Worm (Caenorhabditis elegans) whole organism, young adult: ENCODE measurements around the gene F14F7.5.

ENCODE experiments used
- B0261.1 ChIP-seq: sonication (generic microtip); optimal IDR thresholded peaks from 2 replicates; lab custom pipeline; 2016; ENCODE audit warnings: mild to moderate bottlenecking, missing genetic modification characterization, moderate library complexity, missing compliant biosample characterization
- F10E7.11 ChIP-seq: sonication (generic microtip); optimal IDR thresholded peaks from 2 replicates; lab custom pipeline; 2017; ENCODE audit warnings: mild to moderate bottlenecking, missing genetic modification characterization, moderate library complexity, missing compliant biosample characterization
- F33H1.4 ChIP-seq: fragments of 200-800 bp; sonication (Bioruptor generic); IDR thresholded peaks from 2 replicates; pipeline ENCODE4 v1.3.6; 2022; ENCODE audit warnings: missing genetic modification reagents, missing genetic modification characterization, missing compliant biosample characterization
- F37B4.10 ChIP-seq: fragments of 200-800 bp; sonication (Bioruptor generic); IDR thresholded peaks from 2 replicates; pipeline ENCODE4 v1.3.6; 2022; ENCODE audit warnings: missing genetic modification characterization, missing compliant biosample characterization
- F49E8.2 ChIP-seq: sonication (generic microtip); optimal IDR thresholded peaks from 3 replicates; lab custom pipeline; 2017; ENCODE audit warnings: missing genetic modification characterization, mild to moderate bottlenecking, missing compliant biosample characterization, antibody characterized with exemption, moderate library complexity; ENCODE audit not compliant: insufficient read depth
- F55B11.4 ChIP-seq: sonication (generic microtip); optimal IDR thresholded peaks from 2 replicates; lab custom pipeline; 2016; ENCODE audit warnings: missing compliant biosample characterization, missing genetic modification characterization, borderline replicate concordance; ENCODE audit not compliant: insufficient read depth
- F57C9.4 ChIP-seq: sonication (generic microtip); optimal IDR thresholded peaks from 2 replicates; lab custom pipeline; 2017; ENCODE audit warnings: mild to moderate bottlenecking, missing genetic modification characterization, missing compliant biosample characterization
- K11D2.4 ChIP-seq: fragments of 200-800 bp; sonication (Bioruptor generic); IDR thresholded peaks from 2 replicates; pipeline ENCODE4 v1.3.6; 2022; ENCODE audit warnings: missing genetic modification reagents, missing genetic modification characterization, missing compliant biosample characterization
- Y53F4B.3 ChIP-seq: fragments of 200-800 bp; sonication (Bioruptor generic); IDR thresholded peaks from 2 replicates; pipeline ENCODE4 v1.3.6; 2022; ENCODE audit warnings: missing genetic modification reagents, missing genetic modification characterization, missing compliant biosample characterization
- Y56A3A.18 ChIP-seq: fragments of 200-800 bp; sonication (Bioruptor generic); IDR thresholded peaks from 2 replicates; pipeline ENCODE4 v1.3.6; 2022; ENCODE audit warnings: missing genetic modification reagents, missing genetic modification characterization, missing compliant biosample characterization
- Y67H2A.10 ChIP-seq: fragments of 200-800 bp; sonication (Bioruptor generic); conservative IDR thresholded peaks from 2 replicates; pipeline ENCODE4 v1.3.6; 2022; ENCODE audit warnings: missing genetic modification reagents, missing genetic modification characterization, missing compliant biosample characterization
- Y95B8A.8 ChIP-seq: fragments of 200-800 bp; sonication (Bioruptor generic); IDR thresholded peaks from 2 replicates; pipeline ENCODE4 v1.3.6; 2022; ENCODE audit warnings: missing genetic modification reagents, missing genetic modification characterization, missing compliant biosample characterization
- akir-1 ChIP-seq: fragments of 200-800 bp; sonication (Bioruptor generic); optimal IDR thresholded peaks from 2 replicates; lab custom pipeline; 2018; ENCODE audit warnings: mild to moderate bottlenecking, missing genetic modification characterization, moderate library complexity, missing compliant biosample characterization
- ama-1 ChIP-seq, 3 experiments: fragments of 150-350 bp in 1 of 3; sonication (generic microtip) in 2 of 3; optimal IDR thresholded peaks; 2 replicates each; lab custom pipeline; 2014 to 2018; ENCODE audit warnings: missing biosample characterization in 2 of 3, missing genetic modification characterization in 2 of 3, missing genetic modification reagents in 2 of 3
- aptf-2 ChIP-seq: fragments of 200-800 bp; sonication (Bioruptor generic); conservative IDR thresholded peaks from 2 replicates; pipeline ENCODE4 v1.3.6; 2022; ENCODE audit warnings: missing genetic modification reagents, missing genetic modification characterization, missing compliant biosample characterization
- athp-1 ChIP-seq: sonication (generic microtip); optimal IDR thresholded peaks from 2 replicates; lab custom pipeline; 2017; ENCODE audit warnings: mild to moderate bottlenecking, missing genetic modification characterization, missing compliant biosample characterization
- attf-6 ChIP-seq: fragments of 200-800 bp; sonication (Bioruptor generic); IDR thresholded peaks from 2 replicates; pipeline ENCODE4 v1.3.6; 2022; ENCODE audit warnings: missing genetic modification reagents, missing genetic modification characterization, missing compliant biosample characterization
- cebp-2 ChIP-seq: fragments of 200-800 bp; sonication (Bioruptor generic); IDR thresholded peaks from 2 replicates; pipeline ENCODE4 v1.3.6; 2022; ENCODE audit warnings: missing genetic modification characterization, missing compliant biosample characterization
- ceh-40 ChIP-seq: fragments of 200-800 bp; sonication (Bioruptor generic); IDR thresholded peaks from 2 replicates; pipeline ENCODE4 v1.3.6; 2022; ENCODE audit warnings: missing genetic modification characterization, missing compliant biosample characterization
- chd-7 ChIP-seq: sonication (generic microtip); optimal IDR thresholded peaks from 2 replicates; lab custom pipeline; 2016; ENCODE audit warnings: mild to moderate bottlenecking, missing genetic modification characterization, moderate library complexity, missing compliant biosample characterization
- dox-1 ChIP-seq: fragments of 200-800 bp; sonication (Bioruptor generic); IDR thresholded peaks from 2 replicates; pipeline ENCODE4 v1.3.6; 2022; ENCODE audit warnings: missing genetic modification reagents, missing genetic modification characterization, missing compliant biosample characterization
- efl-1 ChIP-seq: fragments of 150-350 bp; optimal IDR thresholded peaks from 2 replicates; lab custom pipeline; 2014; ENCODE audit warnings: missing biosample characterization, missing genetic modification reagents, missing genetic modification characterization
- egrh-3 ChIP-seq: fragments of 200-800 bp; sonication (Bioruptor generic); IDR thresholded peaks from 2 replicates; pipeline ENCODE4 v1.3.6; 2022; ENCODE audit warnings: missing genetic modification reagents, missing genetic modification characterization, missing compliant biosample characterization
- ekl-4 ChIP-seq: fragments of 200-800 bp; sonication (Bioruptor generic); IDR thresholded peaks from 2 replicates; pipeline ENCODE4 v1.3.6; 2022; ENCODE audit warnings: missing genetic modification reagents, missing genetic modification characterization, missing compliant biosample characterization
- gei-17 ChIP-seq: fragments of 200-800 bp; sonication (Bioruptor generic); optimal IDR thresholded peaks from 2 replicates; lab custom pipeline; 2018; ENCODE audit warnings: mild to moderate bottlenecking, missing genetic modification characterization, missing compliant biosample characterization
- hlh-26 ChIP-seq: fragments of 200-800 bp; sonication (Bioruptor generic); conservative IDR thresholded peaks from 2 replicates; pipeline ENCODE4 v1.3.6; 2022; ENCODE audit warnings: missing genetic modification reagents, missing genetic modification characterization, missing compliant biosample characterization
- hmg-1.2 ChIP-seq: fragments of 200-800 bp; sonication (Bioruptor generic); IDR thresholded peaks from 2 replicates; pipeline ENCODE4 v1.3.6; 2022; ENCODE audit warnings: missing genetic modification reagents, missing genetic modification characterization, missing compliant biosample characterization
- hmg-20 ChIP-seq: fragments of 200-800 bp; sonication (Bioruptor generic); IDR thresholded peaks from 2 replicates; pipeline ENCODE4 v1.3.6; 2022; ENCODE audit warnings: missing genetic modification reagents, missing genetic modification characterization, missing compliant biosample characterization
- lag-1 ChIP-seq: fragments of 200-800 bp; sonication (Bioruptor generic); IDR thresholded peaks from 2 replicates; pipeline ENCODE4 v1.3.6; 2022; ENCODE audit warnings: missing genetic modification reagents, missing genetic modification characterization, missing compliant biosample characterization
- let-526 ChIP-seq: fragments of 200-800 bp; sonication (Bioruptor generic); IDR thresholded peaks from 2 replicates; pipeline ENCODE4 v1.3.6; 2022; ENCODE audit warnings: missing genetic modification reagents, missing genetic modification characterization, missing compliant biosample characterization
- lin-54 ChIP-seq: fragments of 200-800 bp; sonication (Bioruptor generic); optimal IDR thresholded peaks from 2 replicates; lab custom pipeline; 2018; ENCODE audit warnings: mild to moderate bottlenecking, missing genetic modification characterization, missing compliant biosample characterization
- madf-6 ChIP-seq: fragments of 200-800 bp; sonication (Bioruptor generic); IDR thresholded peaks from 2 replicates; pipeline ENCODE4 v1.3.6; 2022; ENCODE audit warnings: missing genetic modification reagents, missing genetic modification characterization, missing compliant biosample characterization
- madf-8 ChIP-seq: fragments of 200-800 bp; sonication (Bioruptor generic); conservative IDR thresholded peaks from 2 replicates; pipeline ENCODE4 v1.3.6; 2022; ENCODE audit warnings: missing genetic modification reagents, missing genetic modification characterization, missing compliant biosample characterization
- mes-4 ChIP-seq: sonication (generic microtip); optimal IDR thresholded peaks from 2 replicates; lab custom pipeline; 2016; ENCODE audit warnings: missing genotype, missing genetic modification characterization, missing compliant biosample characterization
- nfya-2 ChIP-seq: fragments of 200-800 bp; sonication (Bioruptor generic); IDR thresholded peaks from 2 replicates; pipeline ENCODE4 v1.3.6; 2022; ENCODE audit warnings: missing genetic modification reagents, missing genetic modification characterization, missing compliant biosample characterization
- nhr-120 ChIP-seq: fragments of 200-800 bp; sonication (Bioruptor generic); IDR thresholded peaks from 2 replicates; pipeline ENCODE4 v1.3.6; 2022; ENCODE audit warnings: missing genetic modification characterization, missing compliant biosample characterization
- pbrm-1 ChIP-seq: fragments of 200-800 bp; sonication (Bioruptor generic); IDR thresholded peaks from 2 replicates; pipeline ENCODE4 v1.3.6; 2022; ENCODE audit warnings: missing genetic modification reagents, missing genetic modification characterization, missing compliant biosample characterization
- pha-4 ChIP-seq: fragments of 150-350 bp; sonication (generic microtip); optimal IDR thresholded peaks from 2 replicates; lab custom pipeline; 2014; ENCODE audit warnings: missing biosample characterization, missing genetic modification reagents, missing genetic modification characterization
- rpc-1 ChIP-seq, 2 experiments: fragments of 150-350 bp in 1 of 2; sonication (generic microtip) in 1 of 2; optimal IDR thresholded peaks; 2 replicates each; lab custom pipeline; 2014 to 2018; ENCODE audit warnings: missing biosample characterization in 1 of 2, missing genetic modification characterization in 1 of 2, missing genetic modification reagents in 1 of 2, missing genotype in 1 of 2
- sdz-38 ChIP-seq: sonication (generic microtip); optimal IDR thresholded peaks from 2 replicates; lab custom pipeline; 2016; ENCODE audit warnings: missing genotype, missing genetic modification characterization, missing compliant biosample characterization
- snpc-1.1 ChIP-seq: sonication (generic microtip); optimal IDR thresholded peaks from 2 replicates; lab custom pipeline; 2017; ENCODE audit warnings: missing genetic modification characterization, mild to moderate bottlenecking, missing compliant biosample characterization, antibody characterized with exemption, moderate library complexity, missing genotype, missing genetic modification reagents; ENCODE audit not compliant: insufficient read depth
- snpc-4 ChIP-seq, 5 experiments: fragments of 150-350 bp in 1 of 5; sonication (generic microtip) in 4 of 5; optimal IDR thresholded peaks; 2 replicates each; lab custom pipeline; 2014 to 2018; ENCODE audit warnings: missing genetic modification characterization in 5 of 5, missing biosample characterization in 3 of 5, antibody characterized with exemption in 2 of 5, mild to moderate bottlenecking in 2 of 5, missing compliant biosample characterization in 2 of 5, missing genotype in 2 of 5, moderate library complexity in 2 of 5, missing genetic modification reagents in 1 of 5
- tbp1 ChIP-seq: fragments of 200-800 bp; sonication (Bioruptor generic); optimal IDR thresholded peaks from 2 replicates; lab custom pipeline; 2018; ENCODE audit warnings: mild to moderate bottlenecking, missing genetic modification characterization, missing compliant biosample characterization
- tlf-1 ChIP-seq: fragments of 200-800 bp; sonication (Bioruptor generic); optimal IDR thresholded peaks from 2 replicates; lab custom pipeline; 2018; ENCODE audit warnings: mild to moderate bottlenecking, missing genetic modification characterization, missing compliant biosample characterization
- ztf-18 ChIP-seq: sonication (generic microtip); optimal IDR thresholded peaks from 2 replicates; lab custom pipeline; 2016; ENCODE audit warnings: missing genotype, mild to moderate bottlenecking, missing genetic modification characterization, missing compliant biosample characterization
- ztf-22 ChIP-seq: fragments of 200-800 bp; sonication (Bioruptor generic); optimal IDR thresholded peaks from 2 replicates; lab custom pipeline; 2018; ENCODE audit warnings: mild to moderate bottlenecking, missing genetic modification characterization, moderate library complexity, missing compliant biosample characterization
- ztf-3 ChIP-seq: fragments of 200-800 bp; sonication (Bioruptor generic); optimal IDR thresholded peaks from 2 replicates; lab custom pipeline; 2018; ENCODE audit warnings: mild to moderate bottlenecking, missing genetic modification characterization, missing compliant biosample characterization

F14F7.5 gene

ce11 chrIII:13062414-13062965 lies 30.7 kb downstream of the F14F7.5 start (continued):
- TF ChIP-seq mes-4 (tag; lab: Kevin White, UChicago) = no peak
- peak; percentile 91 for TF ChIP-seq hmg-1.2 (GFP tag; lab: Robert Waterston, UW)
- peak; percentile 10 for TF ChIP-seq snpc-1.1 (tag; lab: Kevin White, UChicago)
- TF ChIP-seq F57C9.4 (tag; lab: Kevin White, UChicago) = no peak
- TF ChIP-seq ekl-4 (GFP tag; lab: Robert Waterston, UW) = peak; percentile 52; the same call in 1 of the 2 replicates
- TF ChIP-seq let-526 (GFP tag; lab: Robert Waterston, UW) = 0 out of 2 replicates have a peak, but pooled peaks have one; percentile 58
- TF ChIP-seq F49E8.2 (tag; lab: Kevin White, UChicago) = no peak
- 0 out of 2 replicates have a peak, but pooled peaks have one; percentile 39 for TF ChIP-seq cebp-2 (GFP tag; lab: Robert Waterston, UW)
- no peak for TF ChIP-seq nfya-2 (GFP tag; lab: Robert Waterston, UW)
- TF ChIP-seq Y95B8A.8 = no peak
- TF ChIP-seq dox-1 = peak; percentile 56
- TF ChIP-seq K11D2.4 (GFP tag; lab: Robert Waterston, UW) = peak; percentile 72; the same call in 1 of the 2 replicates
- no peak for TF ChIP-seq sdz-38 (tag; lab: Kevin White, UChicago)
- TF ChIP-seq pbrm-1 (GFP tag; lab: Robert Waterston, UW) = peak; percentile 74
- TF ChIP-seq F55B11.4 = no peak
- peak; percentile 34 for TF ChIP-seq ztf-3 (GFP tag; lab: Kevin White, UChicago)
- no peak for TF ChIP-seq F37B4.10
- no peak for TF ChIP-seq ama-1 (optimal IDR thresholded peaks at IDR 0.05; lab: Kevin White, UChicago)
- peak; percentile 1 to 26 for TF ChIP-seq ama-1 (GFP tag; optimal IDR thresholded peaks at IDR 0.05; lab: Kevin White, UChicago)
- TF ChIP-seq Y56A3A.18 (GFP tag; lab: Robert Waterston, UW) = no peak
- no peak for TF ChIP-seq efl-1 (GFP tag; lab: Kevin White, UChicago)
- TF ChIP-seq hmg-20 (GFP tag; lab: Robert Waterston, UW) = no peak
- no peak for TF ChIP-seq ceh-40 (GFP tag; lab: Robert Waterston, UW)
- peak; percentile 19 for TF ChIP-seq lin-54 (GFP tag; lab: Kevin White, UChicago)
- no peak for TF ChIP-seq B0261.1 (tag; lab: Kevin White, UChicago)
- TF ChIP-seq madf-6 (GFP tag; lab: Robert Waterston, UW) = no peak
- TF ChIP-seq hlh-26 (GFP tag; lab: Robert Waterston, UW) = no peak
- TF ChIP-seq tbp1 (GFP tag; lab: Kevin White, UChicago) = peak; percentile 39
- peak; percentile 62 for TF ChIP-seq akir-1 (GFP tag; lab: Kevin White, UChicago)
- no peak for TF ChIP-seq F33H1.4 (GFP tag; lab: Robert Waterston, UW)
- TF ChIP-seq ztf-22 (GFP tag; lab: Kevin White, UChicago) = no peak
- TF ChIP-seq snpc-4 (GFP tag; optimal IDR thresholded peaks at IDR 0.05; lab: Kevin White, UChicago) = peak; percentile 62
- peak; percentile 2 to 56 (median 30) for TF ChIP-seq snpc-4 (tag; optimal IDR thresholded peaks at IDR 0.05; lab: Kevin White, UChicago)
- TF ChIP-seq Y53F4B.3 = no peak
- no peak for TF ChIP-seq nhr-120 (GFP tag; lab: Robert Waterston, UW)
- no peak for TF ChIP-seq ztf-18 (tag; lab: Kevin White, UChicago)
- TF ChIP-seq chd-7 (tag; lab: Kevin White, UChicago) = peak; percentile 81
- TF ChIP-seq pha-4 = peak; percentile 22
- TF ChIP-seq gei-17 (GFP tag; lab: Kevin White, UChicago) = peak; percentile 8
- TF ChIP-seq aptf-2 = no peak
- peak; percentile 9 for TF ChIP-seq athp-1 (tag; lab: Kevin White, UChicago)
- no peak for TF ChIP-seq attf-6 (GFP tag; lab: Robert Waterston, UW)
- TF ChIP-seq rpc-1 (optimal IDR thresholded peaks at IDR 0.05; lab: Kevin White, UChicago) = no peak
- TF ChIP-seq rpc-1 (tag; optimal IDR thresholded peaks at IDR 0.05; lab: Kevin White, UChicago) = no peak
- TF ChIP-seq F10E7.11 (tag; lab: Kevin White, UChicago) = no peak
- no peak for TF ChIP-seq tlf-1 (GFP tag; lab: Kevin White, UChicago)
- TF ChIP-seq lag-1 = no peak
- peak; percentile 74 for TF ChIP-seq egrh-3 (GFP tag; lab: Robert Waterston, UW)
- peak; percentile 37; the same call in 1 of the 2 replicates for TF ChIP-seq Y67H2A.10
- no peak for TF ChIP-seq madf-8 (GFP tag; lab: Robert Waterston, UW)
